Fruit fly (Drosophila melanogaster): ENCODE results near the gene Gal.

Gal gene

dm6 chr2L:5986094-5986493, 20.5 kb downstream of the Gal start, which contains the start of gene ifc (continued):
- TF ChIP-seq Hr3 (GFP tag; optimal IDR thresholded peaks at IDR 0.05), result peak; percentile 30
- TF ChIP-seq CG13296 (GFP tag; optimal IDR thresholded peaks at IDR 0.05), result no peak
- peak; percentile 51 for TF ChIP-seq Dip3 (GFP tag; optimal IDR thresholded peaks at IDR 0.05)
- peak; percentile 24 for TF ChIP-seq CG4328 (GFP tag; optimal IDR thresholded peaks at IDR 0.05)
- no peak for TF ChIP-seq Hr39 (optimal IDR thresholded peaks at IDR 0.05)
- no peak for TF ChIP-seq Opbp (GFP tag; IDR thresholded peaks at IDR 0.05; ENCODE audit: partially characterized antibody)
- TF ChIP-seq fd3F (GFP tag; optimal IDR thresholded peaks at IDR 0.05), result peak; percentile 22
- TF ChIP-seq CG31441 (GFP tag; IDR thresholded peaks at IDR 0.05), result no peak
- no peak for TF ChIP-seq sc (optimal IDR thresholded peaks at IDR 0.05)
- no peak for TF ChIP-seq sc (GFP tag; optimal IDR thresholded peaks at IDR 0.05)
- peak; percentile 63 for TF ChIP-seq CG9876 (GFP tag; optimal IDR thresholded peaks at IDR 0.05)
- TF ChIP-seq CG14860 (GFP tag; IDR thresholded peaks at IDR 0.05; ENCODE audit: partially characterized antibody), result no peak
- peak; percentile 7 for TF ChIP-seq CrebB (tag; optimal IDR thresholded peaks at IDR 0.05)
- TF ChIP-seq CG4854 (GFP tag; optimal IDR thresholded peaks at IDR 0.05), result peak; percentile 31
- peak; percentile 17 for TF ChIP-seq CG3995 (GFP tag; optimal IDR thresholded peaks at IDR 0.05)
- peak; percentile 33 for TF ChIP-seq CG4820 (GFP tag; optimal IDR thresholded peaks at IDR 0.05)
- TF ChIP-seq peb (GFP tag; IDR thresholded peaks at IDR 0.05), result no peak
- TF ChIP-seq tup (GFP tag; optimal IDR thresholded peaks at IDR 0.05), result no peak
- no peak for TF ChIP-seq CG8765 (GFP tag; IDR thresholded peaks at IDR 0.05)
- peak; percentile 87 for TF ChIP-seq oc (tag; optimal IDR thresholded peaks at IDR 0.05)
- peak; percentile 61 for TF ChIP-seq CG4617 (GFP tag; optimal IDR thresholded peaks at IDR 0.05; ENCODE audit: borderline replicate concordance)
- TF ChIP-seq CG1603 (tag; optimal IDR thresholded peaks at IDR 0.05), result peak; percentile 91
- no peak for TF ChIP-seq gt (GFP tag; IDR thresholded peaks at IDR 0.05)
- TF ChIP-seq CG9727 (GFP tag; optimal IDR thresholded peaks at IDR 0.05), result peak; percentile 54
- no peak for TF ChIP-seq pros (GFP tag; optimal IDR thresholded peaks at IDR 0.05)
- no peak for TF ChIP-seq Trl (optimal IDR thresholded peaks at IDR 0.05)
- peak; percentile 75 for TF ChIP-seq Trl (GFP tag; optimal IDR thresholded peaks at IDR 0.05)
- peak; percentile 60 for TF ChIP-seq CG13424 (tag; optimal IDR thresholded peaks at IDR 0.05)
- TF ChIP-seq ssp (GFP tag; IDR thresholded peaks at IDR 0.05), result no peak
- no peak for TF ChIP-seq ac (GFP tag; optimal IDR thresholded peaks at IDR 0.05)
- TF ChIP-seq Fer3 (tag; optimal IDR thresholded peaks at IDR 0.05), result peak; percentile 64
- peak; percentile 67 to 75 for TF ChIP-seq dpn (GFP tag; optimal IDR thresholded peaks at IDR 0.05)
- TF ChIP-seq ranshi (GFP tag; IDR thresholded peaks at IDR 0.05), result no peak
- no peak for TF ChIP-seq GATAe (GFP tag; conservative IDR thresholded peaks at IDR 0.05)
- peak; percentile 59 for TF ChIP-seq CG13775 (GFP tag; optimal IDR thresholded peaks at IDR 0.05)
- peak; percentile 51 for TF ChIP-seq CG13123 (GFP tag; optimal IDR thresholded peaks at IDR 0.05)
- peak; percentile 7 for TF ChIP-seq Six4 (GFP tag; optimal IDR thresholded peaks at IDR 0.05)
- TF ChIP-seq dm (GFP tag; optimal IDR thresholded peaks at IDR 0.05), result peak; percentile 70
- no peak for TF ChIP-seq BtbVII (GFP tag; optimal IDR thresholded peaks at IDR 0.05)
- no peak for TF ChIP-seq Ada2b (GFP tag; IDR thresholded peaks at IDR 0.05)
- TF ChIP-seq ems (GFP tag; optimal IDR thresholded peaks at IDR 0.05), result peak; percentile 38
- no peak for TF ChIP-seq Hand (GFP tag; optimal IDR thresholded peaks at IDR 0.05)
- peak; percentile 37 for TF ChIP-seq CG18619 (GFP tag; optimal IDR thresholded peaks at IDR 0.05)
- TF ChIP-seq jumu (GFP tag; optimal IDR thresholded peaks at IDR 0.05), result peak; percentile 71
- TF ChIP-seq Oaz (GFP tag; IDR thresholded peaks at IDR 0.05), result no peak
- no peak for TF ChIP-seq CG14965 (GFP tag; optimal IDR thresholded peaks at IDR 0.05; ENCODE audit: borderline replicate concordance)
- TF ChIP-seq CG3281 (GFP tag; optimal IDR thresholded peaks at IDR 0.05), result peak; percentile 50
- peak; percentile 55 for TF ChIP-seq sd (tag; optimal IDR thresholded peaks at IDR 0.05)
- TF ChIP-seq so (GFP tag; IDR thresholded peaks at IDR 0.05), result no peak
- no peak for TF ChIP-seq CG31388 (GFP tag; optimal IDR thresholded peaks at IDR 0.05)
- peak; percentile 62 for TF ChIP-seq vfl (GFP tag; optimal IDR thresholded peaks at IDR 0.05)
- peak; percentile 51 for TF ChIP-seq CG3163 (GFP tag; optimal IDR thresholded peaks at IDR 0.05)
- peak; percentile 20 for TF ChIP-seq CTCF (GFP tag; optimal IDR thresholded peaks at IDR 0.05)

Data from whole organism, embryonic.